Fruit fly (Drosophila melanogaster) whole organism, pupa: Measurements from ENCODE around the gene CG14551.
A peak's percentile ranks its signal among the peaks of the same experiment; 100 is the strongest.

Source experiments
- CG15710 ChIP-seq: fragments of 200-800 bp; sonication (Bioruptor generic); optimal IDR thresholded peaks from 2 replicates; lab custom pipeline; 2018; ENCODE audit warnings: missing biosample characterization, mild to moderate bottlenecking, missing genetic modification characterization, moderate library complexity
- CG4496 ChIP-seq: fragments of 200-800 bp; sonication (Bioruptor generic); IDR thresholded peaks from 3 replicates; pipeline ENCODE4 v1.3.6; 2022; ENCODE audit warnings: missing biosample characterization, missing genetic modification characterization
- Snoo ChIP-seq: fragments of 200-800 bp; sonication (Bioruptor generic); optimal IDR thresholded peaks from 3 replicates; lab custom pipeline; 2017; ENCODE audit warnings: missing biosample characterization, mild to moderate bottlenecking, missing genetic modification characterization, inconsistent platforms

DNA sequence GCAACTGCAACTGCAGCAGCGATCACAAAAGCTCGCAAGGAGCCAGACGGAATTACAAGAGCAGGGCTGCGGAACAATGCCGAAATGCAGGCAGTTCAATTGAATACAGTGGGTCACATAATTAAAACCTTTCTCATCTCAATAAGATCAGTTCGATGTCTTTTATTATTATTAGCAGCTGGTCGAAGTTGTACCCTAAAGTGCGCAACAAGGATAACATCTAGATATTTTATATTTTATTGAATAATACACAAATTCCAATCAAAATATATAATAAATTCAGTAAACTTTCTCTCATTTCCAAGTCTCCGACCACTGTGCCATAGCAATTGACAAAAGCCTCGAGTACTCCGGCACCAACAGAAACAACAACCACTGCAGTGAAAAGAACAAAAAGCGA, 5.3 kb upstream of the CG14551 start:
- TF ChIP-seq CG15710 (tag; lab: Kevin White, UChicago) (peak; percentile 39), CG4496 (GFP tag; lab: Robert Waterston, UW) (no peak), Snoo (tag; lab: Kevin White, UChicago) (peak; percentile 12)
